Worm (Caenorhabditis elegans): ENCODE measurements around the gene ant-1.3.

- TF ChIP-seq R02D3.7 (tag; optimal IDR thresholded peaks at IDR 0.05) (no peak), ceh-82 (tag; optimal IDR thresholded peaks at IDR 0.05) (no peak), pha-4 (GFP tag; IDR thresholded peaks at IDR 0.05) (no peak), pha-4 (tag; optimal IDR thresholded peaks at IDR 0.05) (no peak), pqm-1 (tag; optimal IDR thresholded peaks at IDR 0.05) (no peak), lsy-2 (tag; optimal IDR thresholded peaks at IDR 0.05) (no peak), F49E8.2 (tag; optimal IDR thresholded peaks at IDR 0.05; ENCODE audit: borderline replicate concordance) (no peak), mdl-1 (tag; optimal IDR thresholded peaks at IDR 0.05) (no peak), ama-1 (optimal IDR thresholded peaks at IDR 0.05) (no peak), nhr-76 (tag; optimal IDR thresholded peaks at IDR 0.05) (no peak), nhr-11 (tag; optimal IDR thresholded peaks at IDR 0.05) (no peak), fkh-10 (GFP tag; optimal IDR thresholded peaks at IDR 0.05) (no peak)
These were observed 12.6 kb downstream of the ant-1.3 start for ce11 chrIV:9696513-9696912.

Data from whole organism, L4 larva.